Fruit fly (Drosophila melanogaster) whole organism, prepupa: Measurements from ENCODE around the gene rho.

Experiments
- CG10631 ChIP-seq: fragments of 200-800 bp; sonication (Bioruptor generic); optimal IDR thresholded peaks from 2 replicates; lab custom pipeline; 2016; ENCODE audit warnings: missing biosample characterization, missing genetic modification characterization
- CG11294 ChIP-seq: fragments of 200-800 bp; sonication (Bioruptor generic); IDR thresholded peaks from 2 replicates; pipeline ENCODE4 v1.3.6; 2022; ENCODE audit warnings: missing biosample characterization, missing genetic modification characterization
- CG11762 ChIP-seq: fragments of 200-800 bp; sonication (Bioruptor generic); optimal IDR thresholded peaks from 3 replicates; lab custom pipeline; 2016; ENCODE audit warnings: missing biosample characterization, missing genetic modification characterization; ENCODE audit not compliant: insufficient read depth
- CG15336 ChIP-seq: fragments of 200-800 bp; sonication (Bioruptor generic); IDR thresholded peaks from 2 replicates; pipeline ENCODE4 v1.3.6; 2022; ENCODE audit warnings: missing biosample characterization, missing genetic modification characterization
- CG1621 ChIP-seq: fragments of 200-800 bp; sonication (Bioruptor generic); optimal IDR thresholded peaks from 3 replicates; lab custom pipeline; 2018; ENCODE audit warnings: missing biosample characterization, mild to moderate bottlenecking, missing genetic modification characterization
- CG3032 ChIP-seq: fragments of 200-800 bp; optimal IDR thresholded peaks from 2 replicates; lab custom pipeline; 2019; ENCODE audit warnings: missing biosample characterization, mild to moderate bottlenecking, missing genetic modification characterization, moderate library complexity
- CG32006 ChIP-seq: fragments of 200-800 bp; sonication (Bioruptor generic); optimal IDR thresholded peaks from 3 replicates; lab custom pipeline; 2017; ENCODE audit warnings: missing biosample characterization, mild to moderate bottlenecking, missing genetic modification characterization
- CG34406 ChIP-seq: fragments of 200-800 bp; sonication (Bioruptor generic); optimal IDR thresholded peaks from 3 replicates; lab custom pipeline; 2016; ENCODE audit warnings: missing biosample characterization, missing genetic modification characterization
- CG4318 ChIP-seq: fragments of 200-800 bp; sonication (Bioruptor generic); optimal IDR thresholded peaks from 3 replicates; lab custom pipeline; 2017; ENCODE audit warnings: missing biosample characterization, mild to moderate bottlenecking, missing genetic modification characterization
- CG6276 ChIP-seq: fragments of 200-800 bp; sonication (Bioruptor generic); optimal IDR thresholded peaks from 2 replicates; lab custom pipeline; 2017; ENCODE audit warnings: missing biosample characterization, mild to moderate bottlenecking, missing genetic modification characterization
- CG6792 ChIP-seq: fragments of 200-800 bp; sonication (Bioruptor generic); optimal IDR thresholded peaks from 3 replicates; lab custom pipeline; 2016; ENCODE audit warnings: missing biosample characterization, missing genetic modification characterization
- CG6854 ChIP-seq: fragments of 200-800 bp; sonication (Bioruptor generic); optimal IDR thresholded peaks from 2 replicates; lab custom pipeline; 2017; ENCODE audit warnings: missing biosample characterization, mild to moderate bottlenecking, missing genetic modification characterization
- CG8319 ChIP-seq: fragments of 200-800 bp; sonication (Bioruptor generic); optimal IDR thresholded peaks from 3 replicates; lab custom pipeline; 2016; ENCODE audit warnings: missing biosample characterization, missing genetic modification characterization
- Eip75B ChIP-seq: fragments of 200-800 bp; sonication (Bioruptor generic); optimal IDR thresholded peaks from 3 replicates; lab custom pipeline; 2016; ENCODE audit warnings: missing biosample characterization, missing genetic modification characterization
- Eip78C ChIP-seq: fragments of 200-800 bp; sonication (Bioruptor generic); peaks from one replicate; lab custom pipeline; 2016; ENCODE audit warnings: missing biosample characterization, missing genetic modification characterization
- Ets21C ChIP-seq: fragments of 200-800 bp; sonication (Bioruptor generic); optimal IDR thresholded peaks from 3 replicates; lab custom pipeline; 2016; ENCODE audit warnings: missing biosample characterization, missing genetic modification characterization
- Ets96B ChIP-seq: fragments of 200-800 bp; optimal IDR thresholded peaks from 2 replicates; lab custom pipeline; 2019; ENCODE audit warnings: missing biosample characterization, mild to moderate bottlenecking, missing genetic modification characterization, moderate library complexity
- Hr38 ChIP-seq: sonication (Bioruptor generic); optimal IDR thresholded peaks from 2 replicates; lab custom pipeline; 2016; ENCODE audit warnings: missing biosample characterization, missing genetic modification characterization
- Hr39 ChIP-seq: fragments of 200-800 bp; sonication (Bioruptor generic); optimal IDR thresholded peaks from 2 replicates; lab custom pipeline; 2016; ENCODE audit warnings: missing biosample characterization, missing genetic modification characterization
- Lpt ChIP-seq: fragments of 200-800 bp; sonication (Bioruptor generic); optimal IDR thresholded peaks from 3 replicates; lab custom pipeline; 2016; ENCODE audit warnings: missing biosample characterization, missing genetic modification characterization
- Smox ChIP-seq: fragments of 200-800 bp; sonication (Bioruptor generic); optimal IDR thresholded peaks from 3 replicates; lab custom pipeline; 2016; ENCODE audit warnings: missing biosample characterization, missing genetic modification characterization
- acj6 ChIP-seq: fragments of 200-800 bp; sonication (Bioruptor generic); optimal IDR thresholded peaks from 3 replicates; lab custom pipeline; 2016; ENCODE audit warnings: missing biosample characterization, missing genetic modification characterization
- cyc ChIP-seq: fragments of 200-800 bp; sonication (Bioruptor generic); optimal IDR thresholded peaks from 3 replicates; lab custom pipeline; 2016; ENCODE audit warnings: missing biosample characterization, missing genetic modification characterization
- dac ChIP-seq: fragments of 200-800 bp; sonication (Bioruptor generic); optimal IDR thresholded peaks from 2 replicates; lab custom pipeline; 2017; ENCODE audit warnings: missing biosample characterization, mild to moderate bottlenecking, missing genetic modification characterization
- esn ChIP-seq: fragments of 200-800 bp; sonication (Bioruptor generic); optimal IDR thresholded peaks from 2 replicates; lab custom pipeline; 2016; ENCODE audit warnings: missing biosample characterization, mild to moderate bottlenecking, missing genetic modification characterization, moderate library complexity
- fd85E ChIP-seq: fragments of 200-800 bp; sonication (Bioruptor generic); optimal IDR thresholded peaks from 3 replicates; lab custom pipeline; 2016; ENCODE audit warnings: missing biosample characterization, missing genetic modification characterization
- fkh ChIP-seq: fragments of 200-800 bp; sonication (Bioruptor generic); optimal IDR thresholded peaks from 3 replicates; lab custom pipeline; 2017; ENCODE audit warnings: missing biosample characterization, mild to moderate bottlenecking, missing genetic modification characterization, moderate library complexity
- net ChIP-seq: fragments of 200-800 bp; sonication (Bioruptor generic); optimal IDR thresholded peaks from 3 replicates; lab custom pipeline; 2016; ENCODE audit warnings: missing biosample characterization, missing genetic modification characterization
- salr ChIP-seq, 2 experiments: fragments of 200-800 bp; sonication (Bioruptor generic); optimal IDR thresholded peaks; 3 replicates each; lab custom pipeline; 2016 to 2018; ENCODE audit warnings: missing biosample characterization in 2 of 2, missing genetic modification characterization in 2 of 2, mild to moderate bottlenecking in 1 of 2
- spab ChIP-seq: fragments of 200-800 bp; sonication (Bioruptor generic); optimal IDR thresholded peaks from 2 replicates; lab custom pipeline; 2017; ENCODE audit warnings: missing biosample characterization, mild to moderate bottlenecking, missing genetic modification characterization, missing genetic modification reagents
- ss ChIP-seq, 2 experiments: fragments of 200-800 bp; sonication (Bioruptor generic); optimal IDR thresholded peaks; 2 replicates in 1 of 2; 3 replicates in 1 of 2; lab custom pipeline; 2017 to 2018; ENCODE audit warnings: mild to moderate bottlenecking in 2 of 2, missing biosample characterization in 2 of 2, missing genetic modification characterization in 2 of 2, moderate library complexity in 1 of 2
- svp ChIP-seq: fragments of 200-800 bp; sonication (Bioruptor generic); peaks from one replicate; lab custom pipeline; 2016; ENCODE audit warnings: missing biosample characterization, missing genetic modification characterization
- vri ChIP-seq: fragments of 200-800 bp; sonication (Bioruptor generic); optimal IDR thresholded peaks from 3 replicates; lab custom pipeline; 2016; ENCODE audit warnings: missing biosample characterization, mild to moderate bottlenecking, missing genetic modification characterization

rho gene

DNA sequence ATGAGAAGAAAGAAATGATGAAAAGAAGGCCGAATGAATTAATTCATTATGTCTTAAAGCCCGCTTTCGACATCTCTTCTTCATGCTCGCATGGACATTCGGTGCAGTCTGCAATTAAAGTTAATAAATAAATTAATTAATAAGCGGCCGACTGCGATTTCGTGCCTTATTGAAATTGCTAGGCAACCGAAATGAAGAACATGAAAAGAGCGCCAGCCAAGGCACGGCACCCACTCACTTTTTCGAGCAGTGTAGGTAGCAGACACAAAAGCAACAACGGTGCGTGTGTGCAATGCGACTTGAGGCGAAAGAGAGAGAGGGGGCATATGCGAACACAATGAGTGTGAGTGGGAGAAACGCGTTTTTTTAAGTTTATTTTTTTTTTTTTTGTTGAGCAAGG, 854 bp downstream of the rho start (continued):
- peak; percentile 83 for TF ChIP-seq CG32006 (GFP tag; lab: Kevin White, UChicago)
- TF ChIP-seq CG11294 (GFP tag; lab: Robert Waterston, UW) = peak; percentile 40; the same call in 1 of the 2 replicates
- TF ChIP-seq CG3032 (tag; lab: Kevin White, UChicago) = peak; percentile 46
- TF ChIP-seq CG34406 (GFP tag; lab: Kevin White, UChicago) = peak; percentile 44
- TF ChIP-seq cyc (GFP tag; lab: Kevin White, UChicago) = peak; percentile 40
- no peak for TF ChIP-seq Hr38 (GFP tag; lab: Kevin White, UChicago)
- peak; percentile 10 for TF ChIP-seq CG1621
- no peak for TF ChIP-seq fd85E (GFP tag; lab: Kevin White, UChicago)
- no peak for TF ChIP-seq CG6854 (GFP tag; lab: Kevin White, UChicago)
- no peak for TF ChIP-seq spab (GFP tag; lab: Kevin White, UChicago)
- TF ChIP-seq fkh = no peak
- peak; percentile 48 for TF ChIP-seq Smox
- TF ChIP-seq acj6 (GFP tag; lab: Kevin White, UChicago) = peak; percentile 50
- TF ChIP-seq CG10631 (GFP tag; lab: Kevin White, UChicago) = peak; percentile 47
- TF ChIP-seq Eip75B = peak; percentile 9

DNA sequence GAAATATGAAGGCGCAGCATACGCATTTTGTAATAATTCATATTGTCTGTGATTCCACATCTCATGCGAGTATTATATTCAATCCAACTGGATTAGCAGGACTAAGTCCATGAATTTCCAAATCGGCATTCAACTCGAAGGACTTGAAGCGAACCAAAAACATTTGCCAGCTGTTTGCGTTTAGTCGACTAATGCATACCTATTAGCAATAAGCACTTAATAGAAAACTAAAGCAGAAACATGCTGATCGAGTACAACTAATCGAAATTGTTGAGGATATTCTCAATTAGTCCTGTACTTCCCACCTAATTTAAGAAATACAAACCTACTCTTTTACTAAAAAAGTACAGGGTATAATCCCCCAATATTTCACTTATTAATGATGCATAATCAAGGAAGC, 5.6 kb downstream of the rho start:
- TF ChIP-seq Eip78C (GFP tag; lab: Kevin White, UChicago) (peak; percentile 25), CG11762 (GFP tag; lab: Kevin White, UChicago) (no peak)

DNA sequence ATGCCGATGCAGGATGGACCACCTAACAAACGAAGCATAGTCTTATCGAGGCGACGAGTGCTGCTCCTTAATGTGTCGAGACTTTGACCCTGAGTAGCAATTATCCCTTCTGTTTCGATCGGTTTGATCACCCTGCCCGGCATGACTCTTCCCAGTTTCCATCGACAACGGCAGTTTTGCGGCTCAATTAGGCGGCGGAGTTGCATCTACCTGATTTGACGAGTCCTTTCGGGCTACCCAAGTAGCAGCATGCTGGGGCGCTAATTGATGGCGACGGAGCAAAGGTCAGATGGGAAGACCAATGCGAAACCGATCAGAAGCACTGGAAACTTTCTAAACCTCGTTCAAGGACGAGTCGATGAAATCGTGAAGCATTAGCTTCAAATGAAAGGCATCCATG, 7.4 kb downstream of the rho start:
- TF ChIP-seq salr (GFP tag; optimal IDR thresholded peaks at IDR 0.05; lab: Kevin White, UChicago) (no peak), Ets96B (tag; lab: Kevin White, UChicago) (no peak), CG4318 (GFP tag; lab: Kevin White, UChicago) (no peak), vri (GFP tag; lab: Kevin White, UChicago) (no peak), CG6792 (GFP tag; lab: Kevin White, UChicago) (no peak), Ets21C (GFP tag; lab: Kevin White, UChicago) (no peak), dac (no peak), ss (GFP tag; optimal IDR thresholded peaks at IDR 0.05; lab: Kevin White, UChicago) (no peak), esn (no peak), fd85E (GFP tag; lab: Kevin White, UChicago) (no peak), cyc (GFP tag; lab: Kevin White, UChicago) (no peak), net (GFP tag; lab: Kevin White, UChicago) (no peak)

DNA sequence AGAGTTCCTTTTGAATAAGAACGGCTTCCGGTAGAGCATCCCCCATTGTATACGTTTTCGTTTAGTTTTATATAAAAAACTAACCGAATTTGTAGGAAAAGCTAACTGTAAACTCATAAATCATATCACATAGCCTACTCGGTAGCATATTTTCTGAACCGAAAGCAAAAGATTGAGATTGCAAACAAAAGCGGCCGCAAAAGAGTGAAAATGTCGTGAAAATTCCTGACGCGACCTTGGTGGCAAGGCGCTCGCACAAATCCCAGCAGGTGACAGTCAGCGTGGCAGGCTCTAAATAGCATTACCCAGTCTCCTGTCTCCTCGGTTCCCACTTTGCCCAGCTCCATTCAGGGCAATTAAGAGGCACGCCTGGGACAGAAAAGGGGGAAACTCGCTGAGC, 8.3 kb downstream of the rho start, which contains the start of gene Naa30B:
TSS of gene Naa30B (minus strand) at position 101 of the 400 bp plus-strand sequence.
- no peak for TF ChIP-seq dac
- TF ChIP-seq Lpt (GFP tag; lab: Kevin White, UChicago) = no peak
- TF ChIP-seq salr (GFP tag; optimal IDR thresholded peaks at IDR 0.05; lab: Kevin White, UChicago) = peak in 1 of 2 experiments; percentile 0
- no peak for TF ChIP-seq CG8319 (GFP tag; lab: Kevin White, UChicago)
- no peak for TF ChIP-seq cyc (GFP tag; lab: Kevin White, UChicago)
- no peak for TF ChIP-seq CG6276 (GFP tag; lab: Kevin White, UChicago)
- no peak for TF ChIP-seq Hr39 (GFP tag; lab: Kevin White, UChicago)
- TF ChIP-seq CG15336 (GFP tag; lab: Robert Waterston, UW) = no peak

DNA sequence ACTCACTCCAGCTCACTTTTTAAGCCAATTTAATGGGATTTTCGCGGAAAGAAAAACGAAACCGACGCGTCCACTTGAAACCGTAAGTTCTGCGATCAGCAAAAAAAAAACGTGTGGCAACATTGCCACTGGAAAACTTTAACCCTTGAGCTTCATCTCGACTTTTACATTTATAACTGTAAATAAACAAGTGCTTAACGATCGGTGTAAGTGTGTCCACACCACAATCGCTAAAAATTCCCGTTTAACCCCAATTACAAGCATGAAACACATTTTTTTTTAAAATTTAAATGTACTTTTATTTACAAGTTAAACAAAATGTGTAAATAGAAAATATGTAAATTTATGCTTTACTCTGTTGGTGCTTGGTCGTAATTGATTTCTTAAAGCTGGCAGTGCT, 11.5 kb downstream of the rho start, which contains the start of gene Ptp61F:
TSS of gene Ptp61F (minus strand) at position 101 of the 400 bp plus-strand sequence.
- peak; percentile 3 for TF ChIP-seq svp (GFP tag; lab: Kevin White, UChicago)
- TF ChIP-seq acj6 (GFP tag; lab: Kevin White, UChicago) = no peak
